Worm (Caenorhabditis elegans) whole organism, L2 larva: Measurements from ENCODE around the gene ncs-1.

Experiments used
- F13H6.1 ChIP-seq: sonication (generic microtip); optimal IDR thresholded peaks from 2 replicates; lab custom pipeline; 2016; ENCODE audit warnings: missing genetic modification characterization, missing compliant biosample characterization
- R02D3.7 ChIP-seq: fragments of 150-350 bp; optimal IDR thresholded peaks from 2 replicates; lab custom pipeline; 2014; ENCODE audit warnings: missing biosample characterization, missing genetic modification characterization
- ZK546.5 ChIP-seq: sonication (generic microtip); optimal IDR thresholded peaks from 2 replicates; lab custom pipeline; 2017; ENCODE audit warnings: missing biosample characterization, missing genetic modification characterization
- alr-1 ChIP-seq: fragments of 150-350 bp; optimal IDR thresholded peaks from 2 replicates; lab custom pipeline; 2014; ENCODE audit warnings: missing biosample characterization, missing genetic modification characterization
- aly-2 ChIP-seq: fragments of 150-350 bp; optimal IDR thresholded peaks from 2 replicates; lab custom pipeline; 2014; ENCODE audit warnings: missing biosample characterization, missing genetic modification characterization
- ama-1 ChIP-seq: fragments of 150-350 bp; optimal IDR thresholded peaks from 2 replicates; lab custom pipeline; 2018; ENCODE audit warnings: inconsistent platforms
- blmp-1 ChIP-seq: sonication (generic microtip); optimal IDR thresholded peaks from 2 replicates; lab custom pipeline; 2017; ENCODE audit warnings: missing genetic modification characterization, mild to moderate bottlenecking, missing compliant biosample characterization, antibody characterized with exemption, moderate library complexity; ENCODE audit not compliant: insufficient read depth
- ceh-16 ChIP-seq: fragments of 150-350 bp; optimal IDR thresholded peaks from 2 replicates; lab custom pipeline; 2014; ENCODE audit warnings: missing biosample characterization, missing genetic modification characterization
- ceh-82 ChIP-seq: fragments of 150-350 bp; optimal IDR thresholded peaks from 2 replicates; lab custom pipeline; 2014; ENCODE audit warnings: missing biosample characterization, missing genetic modification characterization
- crh-2 ChIP-seq: sonication (generic microtip); optimal IDR thresholded peaks from 2 replicates; lab custom pipeline; 2017; ENCODE audit warnings: missing biosample characterization, missing genetic modification characterization
- dmd-4 ChIP-seq: sonication (generic microtip); optimal IDR thresholded peaks from 2 replicates; lab custom pipeline; 2017; ENCODE audit warnings: missing biosample characterization, missing genetic modification characterization
- egl-27 ChIP-seq: sonication (generic microtip); optimal IDR thresholded peaks from 3 replicates; lab custom pipeline; 2017; ENCODE audit warnings: missing biosample characterization, missing genetic modification reagents, missing genetic modification characterization
- elt-1 ChIP-seq: fragments of 150-350 bp; optimal IDR thresholded peaks from 2 replicates; lab custom pipeline; 2014; ENCODE audit warnings: missing biosample characterization, missing genetic modification characterization
- elt-3 ChIP-seq: sonication (generic microtip); optimal IDR thresholded peaks from 2 replicates; lab custom pipeline; 2017; ENCODE audit warnings: missing biosample characterization, missing genetic modification characterization
- fos-1 ChIP-seq: fragments of 150-350 bp; optimal IDR thresholded peaks from 2 replicates; lab custom pipeline; 2014; ENCODE audit warnings: missing biosample characterization, missing genetic modification characterization
- gmeb-1 ChIP-seq: fragments of 150-350 bp; optimal IDR thresholded peaks from 2 replicates; lab custom pipeline; 2014; ENCODE audit warnings: missing biosample characterization, missing genetic modification characterization
- lin-11 ChIP-seq: fragments of 150-350 bp; sonication (generic microtip); optimal IDR thresholded peaks from 2 replicates; lab custom pipeline; 2014; ENCODE audit warnings: missing biosample characterization, missing genetic modification characterization, inconsistent platforms, mixed read lengths
- lin-13 ChIP-seq: fragments of 150-350 bp; optimal IDR thresholded peaks from 2 replicates; lab custom pipeline; 2014; ENCODE audit warnings: missing biosample characterization, missing genetic modification reagents, missing genetic modification characterization
- lin-39 ChIP-seq: fragments of 150-350 bp; optimal IDR thresholded peaks from 2 replicates; lab custom pipeline; 2014; ENCODE audit warnings: missing biosample characterization, missing genetic modification reagents, missing genetic modification characterization
- lsy-2 ChIP-seq, 2 experiments: fragments of 150-350 bp in 1 of 2; sonication (generic microtip) in 1 of 2; optimal IDR thresholded peaks; 2 replicates each; lab custom pipeline; 2014 to 2017; ENCODE audit warnings: missing biosample characterization in 2 of 2, missing genetic modification characterization in 2 of 2
- mbf-1 ChIP-seq: sonication (generic microtip); optimal IDR thresholded peaks from 2 replicates; lab custom pipeline; 2017; ENCODE audit warnings: missing biosample characterization, missing genetic modification characterization
- mdl-1 ChIP-seq, 2 experiments: fragments of 150-350 bp in 1 of 2; sonication (generic microtip) in 1 of 2; optimal IDR thresholded peaks; 2 replicates each; lab custom pipeline; 2017; ENCODE audit warnings: missing biosample characterization in 2 of 2, missing genetic modification characterization in 2 of 2
- nhr-10 ChIP-seq: sonication (generic microtip); optimal IDR thresholded peaks from 2 replicates; lab custom pipeline; 2017; ENCODE audit warnings: missing biosample characterization, missing genetic modification characterization
- nhr-12 ChIP-seq: fragments of 150-350 bp; optimal IDR thresholded peaks from 2 replicates; lab custom pipeline; 2014; ENCODE audit warnings: missing biosample characterization, missing genetic modification characterization
- nhr-129 ChIP-seq: fragments of 150-350 bp; optimal IDR thresholded peaks from 2 replicates; lab custom pipeline; 2014; ENCODE audit warnings: missing biosample characterization, missing genetic modification characterization
- nhr-21 ChIP-seq: fragments of 150-350 bp; optimal IDR thresholded peaks from 2 replicates; lab custom pipeline; 2014; ENCODE audit warnings: missing biosample characterization, missing genetic modification characterization
- nhr-23 ChIP-seq: fragments of 150-350 bp; optimal IDR thresholded peaks from 2 replicates; lab custom pipeline; 2014; ENCODE audit warnings: missing biosample characterization, missing genetic modification reagents, missing genetic modification characterization
- nhr-237 ChIP-seq: fragments of 150-350 bp; optimal IDR thresholded peaks from 2 replicates; lab custom pipeline; 2014; ENCODE audit warnings: missing biosample characterization, missing genetic modification characterization
- nhr-25 ChIP-seq: fragments of 150-350 bp; sonication (generic microtip); optimal IDR thresholded peaks from 3 replicates; lab custom pipeline; 2014; ENCODE audit warnings: missing biosample characterization, missing genetic modification characterization
- nhr-6 ChIP-seq: fragments of 150-350 bp; optimal IDR thresholded peaks from 2 replicates; lab custom pipeline; 2014; ENCODE audit warnings: missing biosample characterization, missing genetic modification characterization
- nhr-77 ChIP-seq: fragments of 150-350 bp; optimal IDR thresholded peaks from 2 replicates; lab custom pipeline; 2014; ENCODE audit warnings: missing biosample characterization, missing genetic modification characterization
- sem-4 ChIP-seq: fragments of 150-350 bp; optimal IDR thresholded peaks from 2 replicates; lab custom pipeline; 2014; ENCODE audit warnings: missing biosample characterization, missing genetic modification reagents, missing genetic modification characterization
- skn-1 ChIP-seq: sonication (generic microtip); optimal IDR thresholded peaks from 2 replicates; lab custom pipeline; 2017; ENCODE audit warnings: missing biosample characterization, missing genetic modification characterization
- sma-3 ChIP-seq: sonication (generic microtip); optimal IDR thresholded peaks from 2 replicates; lab custom pipeline; 2016; ENCODE audit warnings: missing genetic modification reagents, missing genetic modification characterization, missing compliant biosample characterization
- snpc-4 ChIP-seq: fragments of 150-350 bp; optimal IDR thresholded peaks from 2 replicates; lab custom pipeline; 2014; ENCODE audit warnings: missing biosample characterization, missing genetic modification characterization
- unc-39 ChIP-seq: fragments of 150-350 bp; optimal IDR thresholded peaks from 2 replicates; lab custom pipeline; 2014; ENCODE audit warnings: missing biosample characterization, missing genetic modification characterization
- unc-55 ChIP-seq: fragments of 150-350 bp; sonication (generic microtip); optimal IDR thresholded peaks from 3 replicates; lab custom pipeline; 2014; ENCODE audit warnings: missing biosample characterization, missing genetic modification reagents, missing genetic modification characterization
- zag-1 ChIP-seq: fragments of 150-350 bp; optimal IDR thresholded peaks from 2 replicates; lab custom pipeline; 2014; ENCODE audit warnings: missing biosample characterization, missing genetic modification characterization
- ztf-1 ChIP-seq: fragments of 200-800 bp; sonication (Bioruptor generic); conservative IDR thresholded peaks from 2 replicates; pipeline ENCODE4 v1.3.6; 2022; ENCODE audit warnings: missing genetic modification characterization, missing compliant biosample characterization
- ztf-11 ChIP-seq: sonication (generic microtip); optimal IDR thresholded peaks from 2 replicates; lab custom pipeline; 2017; ENCODE audit warnings: missing biosample characterization, missing genetic modification characterization
- ztf-4 ChIP-seq: fragments of 150-350 bp; optimal IDR thresholded peaks from 2 replicates; lab custom pipeline; 2014; ENCODE audit warnings: missing biosample characterization, missing genetic modification characterization

ncs-1 gene

ce11 chrX:1009512-1009911 is 46.4 kb upstream of the ncs-1 start:
- TF ChIP-seq ztf-4: no peak
- TF ChIP-seq blmp-1 (tag; lab: Kevin White, UChicago): no peak
- TF ChIP-seq R02D3.7 (tag; lab: Kevin White, UChicago): no peak
- TF ChIP-seq aly-2 (tag; lab: Kevin White, UChicago): no peak
- no peak for TF ChIP-seq alr-1 (tag; lab: Kevin White, UChicago)
- TF ChIP-seq ceh-16: no peak
- no peak for TF ChIP-seq nhr-6 (tag; lab: Kevin White, UChicago)
- TF ChIP-seq nhr-23 (tag; lab: Kevin White, UChicago): no peak

DNA sequence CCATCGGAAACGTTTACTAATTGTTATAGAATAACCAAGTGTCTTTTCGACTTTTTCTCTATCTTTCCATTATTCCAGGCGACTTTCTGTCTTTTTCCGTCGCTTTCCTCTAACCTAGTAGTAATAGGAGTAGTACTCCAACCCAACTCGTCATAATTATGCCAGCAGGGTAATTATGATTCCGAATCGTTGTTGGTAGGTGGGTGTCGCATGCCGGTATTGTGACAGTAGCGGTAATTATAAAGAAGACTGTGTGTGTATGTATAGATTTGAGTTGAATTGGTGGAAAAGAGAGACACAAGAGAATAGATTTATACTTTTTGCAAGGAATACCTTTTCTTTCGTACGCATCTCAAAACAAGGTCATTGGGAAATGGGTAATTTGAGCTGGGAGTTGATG is 42.0 kb upstream of the ncs-1 start:
- no peak for TF ChIP-seq fos-1 (tag; lab: Kevin White, UChicago)
- TF ChIP-seq unc-55 (GFP tag; lab: Kevin White, UChicago): no peak
- no peak for TF ChIP-seq nhr-12 (tag; lab: Kevin White, UChicago)
- TF ChIP-seq nhr-129 (tag; lab: Kevin White, UChicago): peak; percentile 4
- TF ChIP-seq nhr-6 (tag; lab: Kevin White, UChicago): peak; percentile 3
- TF ChIP-seq nhr-25: peak; percentile 22

DNA sequence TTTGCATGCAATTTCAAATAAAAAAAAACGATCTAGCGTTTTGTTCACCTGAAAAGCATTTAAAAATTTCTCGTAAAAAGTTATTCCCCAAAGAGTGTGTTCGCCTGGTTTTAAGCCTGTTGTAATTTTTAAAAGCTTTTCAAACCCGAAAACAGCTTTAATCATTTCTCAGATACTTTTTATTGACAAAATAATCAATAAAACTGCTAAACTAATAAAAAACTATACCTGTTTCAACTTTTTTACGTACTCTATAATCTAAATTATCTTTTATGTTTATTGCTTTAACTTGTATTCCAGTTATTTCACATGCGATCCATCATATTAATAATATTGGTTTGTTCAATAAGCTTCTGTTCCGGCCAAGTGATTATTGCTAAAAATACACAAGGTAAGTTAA is 41.0 kb upstream of the ncs-1 start, which contains the start of gene cutl-21:
TSS of gene cutl-21 (plus strand) at position 301 of the 400 bp plus-strand sequence.
- TF ChIP-seq elt-3 (tag; lab: Kevin White, UChicago) (no peak), nhr-12 (tag; lab: Kevin White, UChicago) (no peak), lin-13 (GFP tag; lab: Kevin White, UChicago) (no peak), ceh-82 (tag; lab: Kevin White, UChicago) (no peak), sem-4 (tag; lab: Kevin White, UChicago) (no peak), lsy-2 (tag; optimal IDR thresholded peaks at IDR 0.05; lab: Kevin White, UChicago) (no peak), lin-11 (no peak), nhr-25 (no peak), ztf-1 (no peak), nhr-10 (tag; lab: Kevin White, UChicago) (no peak), snpc-4 (tag; lab: Kevin White, UChicago) (no peak), R02D3.7 (tag; lab: Kevin White, UChicago) (no peak)

ce11 chrX:994678-995077 is 31.6 kb upstream of the ncs-1 start:
- TF ChIP-seq skn-1 (tag; lab: Kevin White, UChicago) (no peak), ceh-82 (tag; lab: Kevin White, UChicago) (no peak), sem-4 (tag; lab: Kevin White, UChicago) (no peak), nhr-6 (tag; lab: Kevin White, UChicago) (no peak), ama-1 (lab: Kevin White, UChicago) (no peak), aly-2 (tag; lab: Kevin White, UChicago) (no peak), nhr-10 (tag; lab: Kevin White, UChicago) (no peak), nhr-12 (tag; lab: Kevin White, UChicago) (no peak), nhr-77 (tag; lab: Kevin White, UChicago) (no peak), elt-1 (tag; lab: Kevin White, UChicago) (no peak), nhr-23 (tag; lab: Kevin White, UChicago) (no peak), lin-39 (tag; lab: Kevin White, UChicago) (no peak), ztf-1 (no peak), unc-39 (tag; lab: Kevin White, UChicago) (no peak), fos-1 (tag; lab: Kevin White, UChicago) (no peak)
- TF ChIP-seq, all 48 proteins: peak for 0

DNA sequence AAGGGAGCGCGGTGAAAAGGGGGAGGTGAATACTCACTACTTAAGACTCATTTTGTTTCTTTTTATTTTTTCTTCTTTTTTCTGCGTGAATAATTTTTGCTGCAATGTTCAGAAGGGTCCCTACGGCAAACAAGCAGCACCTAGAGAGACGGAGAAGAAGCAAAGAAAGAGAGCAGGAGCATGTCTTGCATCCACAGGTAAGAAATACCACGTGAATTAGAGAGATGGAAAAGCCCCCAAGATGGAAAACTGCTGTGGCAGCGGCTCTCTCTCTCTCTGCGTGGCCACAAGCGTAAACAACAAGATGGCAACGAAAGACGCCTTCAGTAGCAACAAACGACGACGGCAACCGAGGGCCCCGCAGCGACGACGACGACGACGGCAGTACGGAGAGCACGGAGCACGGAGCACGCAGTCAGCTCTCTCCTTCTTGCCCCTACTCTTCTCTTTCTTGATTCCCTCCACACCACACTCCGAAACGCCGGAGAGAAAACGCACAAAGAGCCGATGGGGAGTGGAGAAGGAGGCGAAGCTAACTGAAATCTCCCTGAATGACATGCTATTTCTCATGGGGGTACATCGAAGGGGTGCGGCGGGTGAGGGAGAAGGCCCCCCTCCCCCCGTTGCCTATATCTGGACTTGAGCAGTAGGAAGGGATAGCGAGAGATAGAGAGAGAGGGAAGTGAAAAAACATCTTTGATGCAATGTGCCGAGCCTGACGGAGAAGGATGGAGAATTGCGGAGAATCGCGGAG is 29.8 kb upstream of the ncs-1 start:
- TF ChIP-seq ztf-1 (no peak), crh-2 (peak; percentile 51), R02D3.7 (tag; lab: Kevin White, UChicago) (no peak), blmp-1 (tag; lab: Kevin White, UChicago) (no peak), nhr-12 (tag; lab: Kevin White, UChicago) (no peak), lsy-2 (tag; optimal IDR thresholded peaks at IDR 0.05; lab: Kevin White, UChicago) (peak in 1 of 2 experiments; percentile 55), nhr-25 (no peak), sma-3 (GFP tag; lab: Kevin White, UChicago) (no peak), dmd-4 (tag; lab: Kevin White, UChicago) (no peak), ceh-82 (tag; lab: Kevin White, UChicago) (no peak), unc-55 (GFP tag; lab: Kevin White, UChicago) (peak; percentile 66), nhr-21 (tag; lab: Kevin White, UChicago) (no peak), nhr-237 (tag; lab: Kevin White, UChicago) (no peak), lin-11 (peak; percentile 47), lin-13 (GFP tag; lab: Kevin White, UChicago) (peak; percentile 5), mbf-1 (tag; lab: Kevin White, UChicago) (no peak), elt-3 (tag; lab: Kevin White, UChicago) (no peak), egl-27 (no peak), ZK546.5 (no peak), elt-1 (tag; lab: Kevin White, UChicago) (no peak), mdl-1 (tag; optimal IDR thresholded peaks at IDR 0.05; lab: Kevin White, UChicago) (peak in 1 of 2 experiments; percentile 51), F13H6.1 (tag; lab: Kevin White, UChicago) (peak; percentile 86), ztf-11 (tag; lab: Kevin White, UChicago) (peak; percentile 46), sem-4 (tag; lab: Kevin White, UChicago) (peak; percentile 51), nhr-23 (tag; lab: Kevin White, UChicago) (no peak), gmeb-1 (tag; lab: Kevin White, UChicago) (no peak), nhr-10 (tag; lab: Kevin White, UChicago) (no peak), zag-1 (tag; lab: Kevin White, UChicago) (peak; percentile 88)
